Fruit fly (Drosophila melanogaster): ENCODE data around the gene pum.

The pum gene

dm6 chr3R:9064874-9065273, 172.6 kb downstream of the pum start, which contains the start of the genes beag and Ada (continued):
- TF ChIP-seq tio (GFP tag; optimal IDR thresholded peaks at IDR 0.05) (no peak), z (GFP tag; IDR thresholded peaks at IDR 0.05) (no peak), Dfd (GFP tag; optimal IDR thresholded peaks at IDR 0.05) (no peak), Dp (GFP tag; optimal IDR thresholded peaks at IDR 0.05) (peak; percentile 58), Poxn (GFP tag; IDR thresholded peaks at IDR 0.05) (no peak), CG3847 (GFP tag; IDR thresholded peaks at IDR 0.05) (peak; percentile 52; the same call in 1 of the 2 replicates), CG31224 (GFP tag; IDR thresholded peaks at IDR 0.05) (no peak), CkIIα-i1 (GFP tag; IDR thresholded peaks at IDR 0.05) (no peak), CG9817 (tag; optimal IDR thresholded peaks at IDR 0.05) (peak; percentile 32), slp2 (GFP tag; optimal IDR thresholded peaks at IDR 0.05) (no peak), CG17912 (GFP tag; optimal IDR thresholded peaks at IDR 0.05) (no peak), pb (GFP tag; optimal IDR thresholded peaks at IDR 0.05) (no peak), so (GFP tag; IDR thresholded peaks at IDR 0.05) (peak; percentile 39; the same call in 1 of the 3 replicates), Sry-δ (GFP tag; optimal IDR thresholded peaks at IDR 0.05) (peak; percentile 69), Atf6 (GFP tag; IDR thresholded peaks at IDR 0.05) (no peak), sd (tag; optimal IDR thresholded peaks at IDR 0.05) (no peak), CG6683 (GFP tag; optimal IDR thresholded peaks at IDR 0.05) (no peak), CG34224 (GFP tag; IDR thresholded peaks at IDR 0.05; ENCODE audit: partially characterized antibody) (peak; percentile 48; the same call in 1 of the 3 replicates), al (GFP tag; IDR thresholded peaks at IDR 0.05) (0 out of 2 replicates have a peak, but pooled peaks have one; percentile 34), lmd (GFP tag; IDR thresholded peaks at IDR 0.05) (peak; percentile 30; the same call in 1 of the 2 replicates), CG12104 (GFP tag; optimal IDR thresholded peaks at IDR 0.05) (no peak), NC2α (GFP tag; optimal IDR thresholded peaks at IDR 0.05) (no peak), Asciz (GFP tag; optimal IDR thresholded peaks at IDR 0.05) (no peak), HLH3B (GFP tag; IDR thresholded peaks at IDR 0.05) (no peak), CTCF (GFP tag; optimal IDR thresholded peaks at IDR 0.05) (no peak), CG15601 (tag; optimal IDR thresholded peaks at IDR 0.05) (peak; percentile 39), CG12391 (tag; optimal IDR thresholded peaks at IDR 0.05) (peak; percentile 64), pros (GFP tag; optimal IDR thresholded peaks at IDR 0.05) (no peak), pfk (GFP tag; optimal IDR thresholded peaks at IDR 0.05) (no peak), Awh (GFP tag; IDR thresholded peaks at IDR 0.05) (no peak), tna (GFP tag; IDR thresholded peaks at IDR 0.05; ENCODE audit: partially characterized antibody) (no peak), CG11695 (GFP tag; IDR thresholded peaks at IDR 0.05) (no peak), CG8281 (tag; optimal IDR thresholded peaks at IDR 0.05) (no peak), E2f2 (GFP tag; IDR thresholded peaks at IDR 0.05) (peak; percentile 71), CG34376 (GFP tag; optimal IDR thresholded peaks at IDR 0.05) (peak; percentile 60), run (tag; optimal IDR thresholded peaks at IDR 0.05) (no peak), CG16863 (GFP tag; optimal IDR thresholded peaks at IDR 0.05) (no peak), CG18011 (GFP tag; optimal IDR thresholded peaks at IDR 0.05) (peak; percentile 40), CG12659 (GFP tag; optimal IDR thresholded peaks at IDR 0.05) (peak; percentile 63), az2 (GFP tag; optimal IDR thresholded peaks at IDR 0.05) (peak; percentile 1), gro (GFP tag; optimal IDR thresholded peaks at IDR 0.05) (peak; percentile 84), CG42726 (GFP tag; IDR thresholded peaks at IDR 0.05; ENCODE audit: partially characterized antibody) (no peak), CG5245 (GFP tag; optimal IDR thresholded peaks at IDR 0.05) (no peak), CG8478 (optimal IDR thresholded peaks at IDR 0.05) (no peak), ara (GFP tag; IDR thresholded peaks at IDR 0.05) (no peak), Elba2 (GFP tag; optimal IDR thresholded peaks at IDR 0.05) (no peak), ci (GFP tag; IDR thresholded peaks at IDR 0.05) (no peak), CG8765 (GFP tag; IDR thresholded peaks at IDR 0.05) (no peak), hth (optimal IDR thresholded peaks at IDR 0.05) (no peak), schlank (tag; optimal IDR thresholded peaks at IDR 0.05) (no peak), zf30C (GFP tag; optimal IDR thresholded peaks at IDR 0.05) (no peak), Hr78 (GFP tag; optimal IDR thresholded peaks at IDR 0.05) (no peak), h (optimal IDR thresholded peaks at IDR 0.05) (no peak)
